Fruit fly (Drosophila melanogaster): Measurements from ENCODE around the gene ph-p.

The ph-p gene

dm6 chrX:2138342-2138416 lies at the start of gene ph-p:
Gene ph-p (minus strand): TSS chrX:2138371.
- TF ChIP-seq CG17801 (GFP tag; optimal IDR thresholded peaks at IDR 0.05; ENCODE audit: partially characterized antibody) = no peak

dm6 chrX:2187520-2187919 lies 49.3 kb upstream of the ph-p start, which contains the start of gene CG3457:
Gene CG3457 (plus strand): TSS chrX:2187820.
- TF ChIP-seq CG17801 (GFP tag; optimal IDR thresholded peaks at IDR 0.05; ENCODE audit: partially characterized antibody) = no peak

dm6 chrX:2186555-2186954 lies 48.4 kb upstream of the ph-p start, which contains the start of gene CG17777:
Gene CG17777 (plus strand): TSS chrX:2186855.
- TF ChIP-seq CG17801 (GFP tag; optimal IDR thresholded peaks at IDR 0.05; ENCODE audit: partially characterized antibody) = no peak

- peak; percentile 52 for TF ChIP-seq CG17801 (GFP tag; optimal IDR thresholded peaks at IDR 0.05; ENCODE audit: partially characterized antibody)
Observed at dm6 chrX:2184563-2184962, 46.4 kb upstream of the ph-p start, which contains the start of the genes Nmd3 and CG17776. Gene Nmd3 (minus strand): TSS chrX:2184668. Gene CG17776 (plus strand): TSS chrX:2184725.

dm6 chrX:2180750-2181261 lies 42.6 kb upstream of the ph-p start, which contains the start of gene pn:
Gene pn (plus strand): TSS chrX:2181211.
- TF ChIP-seq CG17801 (GFP tag; optimal IDR thresholded peaks at IDR 0.05; ENCODE audit: partially characterized antibody) = no peak

- peak; percentile 31 for TF ChIP-seq CG17801 (GFP tag; optimal IDR thresholded peaks at IDR 0.05; ENCODE audit: partially characterized antibody)
Observed at dm6 chrX:2178802-2179201, 40.6 kb upstream of the ph-p start, which contains the start of gene Cyp4ae1. Gene Cyp4ae1 (plus strand): TSS chrX:2179007.

- TF ChIP-seq CG17801 (GFP tag; optimal IDR thresholded peaks at IDR 0.05; ENCODE audit: partially characterized antibody) = no peak
Observed at dm6 chrX:2175956-2176469, 37.8 kb upstream of the ph-p start, which contains the start of gene Cyp4d2. Gene Cyp4d2 (plus strand): TSS chrX:2176006.

dm6 chrX:2175265-2175795 lies 37.2 kb upstream of the ph-p start, which contains the start of gene Cyp4d14:
Gene Cyp4d14 (minus strand): TSS chrX:2175315.
- no peak for TF ChIP-seq CG17801 (GFP tag; optimal IDR thresholded peaks at IDR 0.05; ENCODE audit: partially characterized antibody)

- peak; percentile 49 for TF ChIP-seq CG17801 (GFP tag; optimal IDR thresholded peaks at IDR 0.05; ENCODE audit: partially characterized antibody)
Observed at dm6 chrX:2172420-2172827, 34.3 kb upstream of the ph-p start, which contains the start of gene ND-B14.5A. Gene ND-B14.5A (plus strand): TSS chrX:2172526.

- TF ChIP-seq CG17801 (GFP tag; optimal IDR thresholded peaks at IDR 0.05; ENCODE audit: partially characterized antibody) = no peak
Observed at dm6 chrX:2170424-2170823, 32.3 kb upstream of the ph-p start.

dm6 chrX:2168485-2169199 lies 30.5 kb upstream of the ph-p start:
- no peak for TF ChIP-seq CG17801 (GFP tag; optimal IDR thresholded peaks at IDR 0.05; ENCODE audit: partially characterized antibody)

dm6 chrX:2166129-2166528 lies 28.0 kb upstream of the ph-p start:
- no peak for TF ChIP-seq CG17801 (GFP tag; optimal IDR thresholded peaks at IDR 0.05; ENCODE audit: partially characterized antibody)

dm6 chrX:2165394-2165793 lies 27.2 kb upstream of the ph-p start:
- no peak for TF ChIP-seq CG17801 (GFP tag; optimal IDR thresholded peaks at IDR 0.05; ENCODE audit: partially characterized antibody)

- TF ChIP-seq CG17801 (GFP tag; optimal IDR thresholded peaks at IDR 0.05; ENCODE audit: partially characterized antibody) = no peak
Observed at dm6 chrX:2163358-2163757, 25.2 kb upstream of the ph-p start.

dm6 chrX:2162130-2162907 lies 24.1 kb upstream of the ph-p start, which contains the start of the genes Cyp4d1 and CG3630:
Gene Cyp4d1 (minus strand): TSS chrX:2162180.
Gene CG3630 (plus strand): TSS chrX:2162196.
- TF ChIP-seq CG17801 (GFP tag; optimal IDR thresholded peaks at IDR 0.05; ENCODE audit: partially characterized antibody) = no peak
